Fruit fly (Drosophila melanogaster) whole organism, embryonic: ENCODE measurements around the gene dbe.

Experiments used
- Asciz ChIP-seq: fragments of 200-800 bp; sonication (Bioruptor generic); optimal IDR thresholded peaks from 2 replicates; lab custom pipeline; 2017; ENCODE audit warnings: missing biosample characterization, mild to moderate bottlenecking, missing genetic modification characterization, missing genetic modification reagents
- B-H2 ChIP-seq: fragments of 200-800 bp; sonication (Bioruptor generic); optimal IDR thresholded peaks from 2 replicates; lab custom pipeline; 2018; ENCODE audit warnings: missing biosample characterization, mild to moderate bottlenecking, missing genetic modification characterization
- CG10209 ChIP-seq: fragments of 200-800 bp; sonication (Bioruptor generic); optimal IDR thresholded peaks from 3 replicates; lab custom pipeline; 2017; ENCODE audit warnings: missing biosample characterization, mild to moderate bottlenecking, missing genetic modification characterization, missing genetic modification reagents
- CG12071 ChIP-seq: fragments of 200-800 bp; sonication (Bioruptor generic); optimal IDR thresholded peaks from 3 replicates; lab custom pipeline; 2018; ENCODE audit warnings: missing biosample characterization, mild to moderate bottlenecking, missing genetic modification characterization
- CG12155 ChIP-seq: fragments of 200-800 bp; sonication (Bioruptor generic); optimal IDR thresholded peaks from 3 replicates; lab custom pipeline; 2016; ENCODE audit warnings: missing biosample characterization, missing genetic modification characterization
- CG12769 ChIP-seq: fragments of 200-800 bp; sonication (Bioruptor generic); optimal IDR thresholded peaks from 2 replicates; lab custom pipeline; 2019; ENCODE audit warnings: missing biosample characterization, mild to moderate bottlenecking, missing genetic modification characterization, moderate library complexity
- CG13296 ChIP-seq: fragments of 200-800 bp; sonication (Bioruptor generic); optimal IDR thresholded peaks from 3 replicates; lab custom pipeline; 2018; ENCODE audit warnings: missing biosample characterization, mild to moderate bottlenecking, missing genetic modification characterization
- CG13424 ChIP-seq: fragments of 200-800 bp; sonication (Bioruptor generic); optimal IDR thresholded peaks from 2 replicates; lab custom pipeline; 2019; ENCODE audit warnings: missing biosample characterization, mild to moderate bottlenecking, missing genetic modification characterization, moderate library complexity
- CG14050 ChIP-seq: fragments of 200-800 bp; sonication (Bioruptor generic); IDR thresholded peaks from 3 replicates; pipeline ENCODE4 v1.3.6; 2022; ENCODE audit warnings: missing biosample characterization, missing genetic modification characterization
- CG14710 ChIP-seq: fragments of 200-800 bp; sonication (Bioruptor generic); optimal IDR thresholded peaks from 3 replicates; lab custom pipeline; 2019; ENCODE audit warnings: missing biosample characterization, mild to moderate bottlenecking, missing genetic modification characterization, moderate library complexity
- CG15269 ChIP-seq: fragments of 200-800 bp; sonication (Bioruptor generic); optimal IDR thresholded peaks from 2 replicates; lab custom pipeline; 2018; ENCODE audit warnings: missing biosample characterization, mild to moderate bottlenecking, missing genetic modification characterization, moderate library complexity
- CG15479 ChIP-seq: fragments of 200-800 bp; sonication (Bioruptor generic); optimal IDR thresholded peaks from 3 replicates; lab custom pipeline; 2019; ENCODE audit warnings: missing biosample characterization, mild to moderate bottlenecking, missing genetic modification characterization, moderate library complexity
- CG2120 ChIP-seq: fragments of 200-800 bp; sonication (Bioruptor generic); optimal IDR thresholded peaks from 3 replicates; lab custom pipeline; 2016; ENCODE audit warnings: missing biosample characterization, missing genetic modification characterization
- CG2202 ChIP-seq: fragments of 200-800 bp; sonication (Bioruptor generic); optimal IDR thresholded peaks from 2 replicates; lab custom pipeline; 2018; ENCODE audit warnings: missing biosample characterization, mild to moderate bottlenecking, missing genetic modification characterization
- CG3281 ChIP-seq: fragments of 200-800 bp; sonication (Bioruptor generic); optimal IDR thresholded peaks from 3 replicates; lab custom pipeline; 2017; ENCODE audit warnings: missing biosample characterization, mild to moderate bottlenecking, missing genetic modification characterization
- CG33557 ChIP-seq: fragments of 200-800 bp; sonication (Bioruptor generic); optimal IDR thresholded peaks from 2 replicates; lab custom pipeline; 2019; ENCODE audit warnings: missing biosample characterization, mild to moderate bottlenecking, missing genetic modification characterization, moderate library complexity
- CG4328 ChIP-seq: fragments of 200-800 bp; sonication (Bioruptor generic); optimal IDR thresholded peaks from 3 replicates; lab custom pipeline; 2017; ENCODE audit warnings: missing biosample characterization, missing genetic modification reagents, missing genetic modification characterization
- CG4424 ChIP-seq: fragments of 200-800 bp; sonication (Bioruptor generic); optimal IDR thresholded peaks from 3 replicates; lab custom pipeline; 2016; ENCODE audit warnings: missing biosample characterization, missing genetic modification characterization
- CG4820 ChIP-seq: fragments of 200-800 bp; sonication (Bioruptor generic); optimal IDR thresholded peaks from 3 replicates; lab custom pipeline; 2016; ENCODE audit warnings: missing biosample characterization, missing genetic modification characterization
- CG5245 ChIP-seq: fragments of 200-800 bp; sonication (Bioruptor generic); optimal IDR thresholded peaks from 3 replicates; lab custom pipeline; 2016; ENCODE audit warnings: missing biosample characterization, missing genetic modification characterization
- CG6175 ChIP-seq: fragments of 200-800 bp; sonication (Bioruptor generic); IDR thresholded peaks from 3 replicates; pipeline ENCODE4 v1.3.6; 2022; ENCODE audit warnings: missing biosample characterization, missing genetic modification characterization
- CG6765 ChIP-seq: fragments of 200-800 bp; sonication (Bioruptor generic); optimal IDR thresholded peaks from 3 replicates; lab custom pipeline; 2017; ENCODE audit warnings: missing biosample characterization, mild to moderate bottlenecking, missing genetic modification characterization
- CG7786 ChIP-seq: fragments of 200-800 bp; sonication (Bioruptor generic); optimal IDR thresholded peaks from 2 replicates; lab custom pipeline; 2016; ENCODE audit warnings: missing biosample characterization, missing genetic modification characterization
- CG9797 ChIP-seq: fragments of 200-800 bp; sonication (Bioruptor generic); optimal IDR thresholded peaks from 3 replicates; lab custom pipeline; 2018; ENCODE audit warnings: missing biosample characterization, mild to moderate bottlenecking, missing genetic modification characterization
- CkIIα-i1 ChIP-seq: fragments of 200-800 bp; sonication (Bioruptor generic); IDR thresholded peaks from 2 replicates; pipeline ENCODE4 v1.3.6; 2022; ENCODE audit warnings: missing biosample characterization, missing genetic modification characterization
- Dip2 ChIP-seq: fragments of 200-800 bp; sonication (Bioruptor generic); IDR thresholded peaks from 2 replicates; pipeline ENCODE4 v1.3.6; 2022; ENCODE audit warnings: missing biosample characterization, missing genetic modification characterization
- Dip3 ChIP-seq: fragments of 200-800 bp; sonication (Bioruptor generic); optimal IDR thresholded peaks from 3 replicates; lab custom pipeline; 2016; ENCODE audit warnings: missing biosample characterization, missing genetic modification characterization
- Dll ChIP-seq: fragments of 200-800 bp; sonication (Bioruptor generic); IDR thresholded peaks from 4 replicates; pipeline ENCODE4 v1.3.6; 2022; ENCODE audit warnings: missing biosample characterization, missing genetic modification characterization; ENCODE audit not compliant: partially characterized antibody
- Doc2 ChIP-seq: fragments of 200-800 bp; sonication (Bioruptor generic); IDR thresholded peaks from 2 replicates; pipeline ENCODE4 v1.3.6; 2022; ENCODE audit warnings: missing biosample characterization, missing genetic modification characterization
- Hmx ChIP-seq: fragments of 200-800 bp; sonication (Bioruptor generic); optimal IDR thresholded peaks from 2 replicates; lab custom pipeline; 2016; ENCODE audit warnings: missing biosample characterization, missing genetic modification characterization
- MTF-1 ChIP-seq: fragments of 200-800 bp; sonication (Bioruptor generic); optimal IDR thresholded peaks from 2 replicates; lab custom pipeline; 2018; ENCODE audit warnings: missing biosample characterization, mild to moderate bottlenecking, missing genetic modification characterization, borderline replicate concordance
- Sox100B ChIP-seq: fragments of 200-800 bp; sonication (Bioruptor generic); optimal IDR thresholded peaks from 3 replicates; lab custom pipeline; 2018; ENCODE audit warnings: missing biosample characterization, mild to moderate bottlenecking, missing genetic modification characterization
- Trl ChIP-seq, 3 experiments: fragments of >200 bp in 2 of 3; fragments of 200-800 bp in 1 of 3; sonication (Bioruptor generic) in 1 of 3; optimal IDR thresholded peaks; 2 replicates in 1 of 3; 3 replicates in 2 of 3; lab custom pipeline; 2016 to 2017; ENCODE audit warnings: missing biosample characterization in 1 of 3, missing genetic modification characterization in 1 of 3
- amos ChIP-seq: fragments of 200-800 bp; sonication (Bioruptor generic); IDR thresholded peaks from 2 replicates; pipeline ENCODE4 v1.3.6; 2022; ENCODE audit warnings: missing biosample characterization, missing genetic modification characterization; ENCODE audit not compliant: partially characterized antibody
- az2 ChIP-seq: fragments of 200-800 bp; sonication (Bioruptor generic); optimal IDR thresholded peaks from 3 replicates; lab custom pipeline; 2016; ENCODE audit warnings: missing biosample characterization, missing genetic modification characterization
- chm ChIP-seq: fragments of 200-800 bp; sonication (Bioruptor generic); IDR thresholded peaks from 2 replicates; pipeline ENCODE4 v1.3.6; 2022; ENCODE audit warnings: missing biosample characterization, missing genetic modification characterization
- crol ChIP-seq: fragments of 200-800 bp; sonication (Bioruptor generic); IDR thresholded peaks from 2 replicates; pipeline ENCODE4 v1.3.6; 2022; ENCODE audit warnings: missing biosample characterization, missing genetic modification characterization
- dati ChIP-seq: fragments of 200-800 bp; sonication (Bioruptor generic); IDR thresholded peaks from 2 replicates; pipeline ENCODE4 v1.3.6; 2022; ENCODE audit warnings: missing biosample characterization, missing genetic modification characterization
- disco-r ChIP-seq: fragments of 200-800 bp; sonication (Bioruptor generic); optimal IDR thresholded peaks from 2 replicates; lab custom pipeline; 2016; ENCODE audit warnings: missing biosample characterization, missing genetic modification characterization
- fd3F ChIP-seq: fragments of 200-800 bp; sonication (Bioruptor generic); optimal IDR thresholded peaks from 2 replicates; lab custom pipeline; 2018; ENCODE audit warnings: missing biosample characterization, mild to moderate bottlenecking, missing genetic modification characterization, moderate library complexity
- gro ChIP-seq: fragments of 200-800 bp; sonication (Bioruptor generic); optimal IDR thresholded peaks from 2 replicates; lab custom pipeline; 2016; ENCODE audit warnings: missing biosample characterization, missing genetic modification characterization
- h ChIP-seq: fragments of >200 bp; optimal IDR thresholded peaks from 2 replicates; lab custom pipeline; 2017
- hkb ChIP-seq, 2 experiments: fragments of 200-800 bp in 1 of 2; fragments of >200 bp in 1 of 2; sonication (Bioruptor generic) in 1 of 2; IDR thresholded peaks in 1 of 2; optimal IDR thresholded peaks in 1 of 2; 2 replicates each; pipeline versions ENCODE4 v1.3.6 to Lab custom; 2017 to 2022; ENCODE audit warnings: missing biosample characterization in 1 of 2, missing genetic modification characterization in 1 of 2
- lbe ChIP-seq: fragments of 200-800 bp; sonication (Bioruptor generic); optimal IDR thresholded peaks from 2 replicates; lab custom pipeline; 2016; ENCODE audit warnings: missing biosample characterization, mild to moderate bottlenecking, missing genetic modification characterization
- otp ChIP-seq: fragments of 200-800 bp; sonication (Bioruptor generic); IDR thresholded peaks from 3 replicates; pipeline ENCODE4, ENCODE4 v1.3.6; 2022; ENCODE audit warnings: missing biosample characterization, missing genetic modification characterization
- pan ChIP-seq, 4 experiments: fragments of >200 bp in 3 of 4; fragments of 200-800 bp in 1 of 4; sonication (Bioruptor generic) in 1 of 4; optimal IDR thresholded peaks in 3 of 4; IDR thresholded peaks in 1 of 4; 2 replicates each; pipeline versions ENCODE4 v1.3.6 to Lab custom; 2017 to 2022; ENCODE audit warnings: missing biosample characterization in 2 of 4, missing genetic modification characterization in 2 of 4, mixed read lengths in 1 of 4
- sisA ChIP-seq: fragments of 200-800 bp; sonication (Bioruptor generic); IDR thresholded peaks from 2 replicates; pipeline ENCODE4 v1.3.6; 2022; ENCODE audit warnings: missing biosample characterization, missing genetic modification characterization
- sob ChIP-seq: fragments of 200-800 bp; sonication (Bioruptor generic); IDR thresholded peaks from 2 replicates; pipeline ENCODE4 v1.3.6; 2022; ENCODE audit warnings: missing biosample characterization, missing genetic modification characterization
- stc ChIP-seq: fragments of 200-800 bp; sonication (Bioruptor generic); IDR thresholded peaks from 2 replicates; pipeline ENCODE4 v1.3.6; 2022; ENCODE audit warnings: missing biosample characterization, missing genetic modification characterization
- zen2 ChIP-seq: fragments of 200-800 bp; sonication (Bioruptor generic); IDR thresholded peaks from 3 replicates; pipeline ENCODE4 v1.3.6; 2022; ENCODE audit warnings: missing biosample characterization, missing genetic modification characterization; ENCODE audit not compliant: partially characterized antibody

The dbe gene

dm6 chr2L:856001-856400 is 13.7 kb downstream of the dbe start (continued):
- TF ChIP-seq CG2202 (tag; lab: Kevin White, UChicago) = peak; percentile 0
- peak; percentile 48 for TF ChIP-seq MTF-1 (GFP tag; lab: Kevin White, UChicago)
- TF ChIP-seq CG12155 (GFP tag; lab: Kevin White, UChicago) = no peak
- TF ChIP-seq CG12071 (GFP tag; lab: Kevin White, UChicago) = peak; percentile 26
- TF ChIP-seq zen2 = no peak
- TF ChIP-seq hkb (optimal IDR thresholded peaks at IDR 0.05; lab: Kevin White, UChicago) = no peak
- TF ChIP-seq hkb (GFP tag; IDR thresholded peaks at IDR 0.05; lab: Robert Waterston, UW) = peak; percentile 64; the same call in 1 of the 2 replicates
- TF ChIP-seq sob (GFP tag; lab: Robert Waterston, UW) = no peak; the same call in 1 of the 2 replicates
- no peak for TF ChIP-seq Dip3 (GFP tag; lab: Kevin White, UChicago)
- no peak for TF ChIP-seq CG15269 (tag; lab: Kevin White, UChicago)
- TF ChIP-seq amos (GFP tag; lab: Robert Waterston, UW) = no peak
- no peak for TF ChIP-seq CG15479 (GFP tag; lab: Kevin White, UChicago)
- no peak for TF ChIP-seq Dll (GFP tag; lab: Robert Waterston, UW)
- TF ChIP-seq disco-r (GFP tag; lab: Kevin White, UChicago) = no peak
- peak; percentile 45; the same call in 1 of the 2 replicates for TF ChIP-seq chm (GFP tag; lab: Robert Waterston, UW)
- no peak for TF ChIP-seq CG14710 (tag; lab: Kevin White, UChicago)
- TF ChIP-seq CG6175 (GFP tag; lab: Robert Waterston, UW) = no peak
- no peak for TF ChIP-seq sisA (GFP tag; lab: Robert Waterston, UW)
- peak; percentile 14 for TF ChIP-seq CG10209
- TF ChIP-seq Hmx (GFP tag; lab: Kevin White, UChicago) = no peak
- TF ChIP-seq CG14050 = no peak
- 0 out of 3 replicates have a peak, but pooled peaks have one; percentile 50 for TF ChIP-seq otp
- TF ChIP-seq pan (optimal IDR thresholded peaks at IDR 0.05; lab: Kevin White, UChicago) = no peak
- no peak for TF ChIP-seq pan (GFP tag; optimal IDR thresholded peaks at IDR 0.05 in 1 of 2, IDR thresholded peaks at IDR 0.05 in 1 of 2)
- no peak for TF ChIP-seq CkIIα-i1 (GFP tag; lab: Robert Waterston, UW)
- TF ChIP-seq crol (GFP tag; lab: Robert Waterston, UW) = 0 out of 2 replicates have a peak, but pooled peaks have one; percentile 26
- TF ChIP-seq stc (GFP tag; lab: Robert Waterston, UW) = peak; percentile 28; the same call in 1 of the 2 replicates
- TF ChIP-seq dati (GFP tag; lab: Robert Waterston, UW) = no peak
- peak; percentile 10 for TF ChIP-seq B-H2 (GFP tag; lab: Kevin White, UChicago)
- no peak for TF ChIP-seq az2 (GFP tag; lab: Kevin White, UChicago)
- no peak for TF ChIP-seq CG4820 (GFP tag; lab: Kevin White, UChicago)
- no peak for TF ChIP-seq gro
- TF ChIP-seq Sox100B (GFP tag; lab: Kevin White, UChicago) = no peak
- TF ChIP-seq CG9797 (GFP tag; lab: Kevin White, UChicago) = no peak
- no peak for TF ChIP-seq h (lab: Kevin White, UChicago)
- TF ChIP-seq CG5245 (GFP tag; lab: Kevin White, UChicago) = no peak
- TF ChIP-seq CG2120 = peak; percentile 33
- peak; percentile 47 for TF ChIP-seq Asciz (GFP tag; lab: Kevin White, UChicago)
- TF ChIP-seq CG12769 (tag; lab: Kevin White, UChicago) = peak; percentile 60
- peak; percentile 52 for TF ChIP-seq CG4328 (GFP tag; lab: Kevin White, UChicago)
- peak; percentile 29 for TF ChIP-seq CG3281 (GFP tag; lab: Kevin White, UChicago)
- TF ChIP-seq CG7786 (GFP tag; lab: Kevin White, UChicago) = no peak
- no peak for TF ChIP-seq CG6765 (GFP tag; lab: Kevin White, UChicago)
- TF ChIP-seq Trl (optimal IDR thresholded peaks at IDR 0.05; lab: Kevin White, UChicago) = no peak
- TF ChIP-seq Trl (GFP tag; optimal IDR thresholded peaks at IDR 0.05; lab: Kevin White, UChicago) = peak; percentile 6
- TF ChIP-seq CG4424 (GFP tag; lab: Kevin White, UChicago) = no peak
- TF ChIP-seq Dip2 (GFP tag; lab: Robert Waterston, UW) = no peak
- no peak for TF ChIP-seq CG13424
- peak; percentile 14 for TF ChIP-seq CG13296 (GFP tag; lab: Kevin White, UChicago)
- peak; percentile 31 for TF ChIP-seq CG33557 (GFP tag; lab: Kevin White, UChicago)
- no peak for TF ChIP-seq Doc2 (GFP tag; lab: Robert Waterston, UW)
- TF ChIP-seq lbe (GFP tag; lab: Kevin White, UChicago) = peak; percentile 59
- no peak for TF ChIP-seq fd3F
